Worm (Caenorhabditis elegans) whole organism, L3 larva: ENCODE measurements around the gene nhr-56.

ENCODE experiments used
- ceh-82 ChIP-seq: fragments of 150-350 bp; optimal IDR thresholded peaks from 2 replicates; lab custom pipeline; 2014; ENCODE audit warnings: missing biosample characterization, missing genetic modification characterization
- elt-3 ChIP-seq, 3 experiments: fragments of 150-350 bp in 1 of 3; sonication (generic microtip) in 2 of 3; optimal IDR thresholded peaks; 2 replicates in 2 of 3; 4 replicates in 1 of 3; lab custom pipeline; 2014 to 2017; ENCODE audit warnings: missing biosample characterization in 3 of 3, missing genetic modification characterization in 3 of 3

DNA sequence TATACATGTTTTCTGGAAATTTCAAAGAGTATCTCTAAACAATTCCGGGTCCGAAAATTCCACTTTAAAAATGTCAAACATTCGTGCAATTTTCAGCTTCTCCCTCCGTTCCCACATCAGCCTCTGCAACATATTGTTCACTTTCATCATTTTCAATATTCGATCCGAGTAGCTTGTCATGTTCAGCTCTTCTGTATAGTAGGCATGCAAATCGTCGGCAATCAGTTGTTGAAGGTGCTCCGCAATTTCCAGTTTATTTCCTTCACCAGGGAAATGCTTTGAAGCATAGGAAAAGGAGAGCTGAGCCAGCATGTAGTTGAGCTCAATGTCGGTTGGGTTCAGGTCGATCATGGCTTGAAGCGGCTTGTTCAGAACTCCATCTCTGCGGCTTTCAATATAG lies 46.1 kb downstream of the nhr-56 start:
- TF ChIP-seq ceh-82 (no peak), elt-3 (tag; optimal IDR thresholded peaks at IDR 0.05; lab: Kevin White, UChicago) (no peak)
